Worm (Caenorhabditis elegans): ENCODE measurements around the gene kgb-2.

The kgb-2 gene

ce11 chrIV:3610987-3611386, 4.4 kb downstream of the kgb-2 start:
- TF ChIP-seq fkh-3 (tag; optimal IDR thresholded peaks at IDR 0.05) (no peak), Y79H2A.3 (GFP tag; conservative IDR thresholded peaks at IDR 0.05) (no peak), cebp-2 (GFP tag; IDR thresholded peaks at IDR 0.05) (no peak), nfya-1 (tag; optimal IDR thresholded peaks at IDR 0.05; ENCODE audit: borderline replicate concordance, insufficient read depth) (no peak), atf-7 (tag; optimal IDR thresholded peaks at IDR 0.05) (no peak), zim-3 (tag; optimal IDR thresholded peaks at IDR 0.05) (no peak)

ce11 chrIV:3611845-3612244, 5.3 kb downstream of the kgb-2 start:
- TF ChIP-seq tbp1 (GFP tag; optimal IDR thresholded peaks at IDR 0.05) (peak; percentile 50), atf-7 (tag; optimal IDR thresholded peaks at IDR 0.05) (peak; percentile 53), ztf-26 (tag; optimal IDR thresholded peaks at IDR 0.05) (no peak), tbx-9 (tag; optimal IDR thresholded peaks at IDR 0.05; ENCODE audit: borderline replicate concordance) (no peak), tlf-1 (GFP tag; optimal IDR thresholded peaks at IDR 0.05) (peak; percentile 82), rcor-1 (GFP tag; IDR thresholded peaks at IDR 0.05) (no peak), C06A6.2 (GFP tag; conservative IDR thresholded peaks at IDR 0.05) (0 out of 2 replicates have a peak, but pooled peaks have one; percentile 12), zim-3 (tag; optimal IDR thresholded peaks at IDR 0.05) (no peak), sdz-38 (tag; optimal IDR thresholded peaks at IDR 0.05) (no peak), let-607 (tag; optimal IDR thresholded peaks at IDR 0.05) (peak; percentile 74 to 82), F37B4.10 (GFP tag; IDR thresholded peaks at IDR 0.05) (no peak), sptf-2 (GFP tag; optimal IDR thresholded peaks at IDR 0.05) (peak; percentile 44), ztf-18 (tag; optimal IDR thresholded peaks at IDR 0.05) (no peak), nfya-1 (tag; optimal IDR thresholded peaks at IDR 0.05; ENCODE audit: borderline replicate concordance, insufficient read depth) (no peak), hmg-1.2 (GFP tag; IDR thresholded peaks at IDR 0.05) (peak; percentile 40; the same call in 1 of the 2 replicates), Y67H2A.10 (GFP tag; conservative IDR thresholded peaks at IDR 0.05) (no peak), ekl-4 (GFP tag; IDR thresholded peaks at IDR 0.05) (no peak), mxl-1 (tag; optimal IDR thresholded peaks at IDR 0.05) (no peak), egl-44 (GFP tag; IDR thresholded peaks at IDR 0.05) (peak; percentile 55; the same call in 1 of the 2 replicates), F55B11.4 (tag; optimal IDR thresholded peaks at IDR 0.05; ENCODE audit: borderline replicate concordance, insufficient read depth) (no peak), rec-8 (tag; optimal IDR thresholded peaks at IDR 0.05) (no peak), bed-2 (GFP tag; IDR thresholded peaks at IDR 0.05) (no peak), ets-4 (GFP tag; optimal IDR thresholded peaks at IDR 0.05) (peak; percentile 95), F23B12.7 (tag; optimal IDR thresholded peaks at IDR 0.05; ENCODE audit: insufficient read depth) (no peak), pha-4 (tag; optimal IDR thresholded peaks at IDR 0.05) (peak; percentile 52), K11D2.4 (GFP tag; IDR thresholded peaks at IDR 0.05) (0 out of 2 replicates have a peak, but pooled peaks have one; percentile 53), nhr-120 (GFP tag; IDR thresholded peaks at IDR 0.05) (no peak), F22D6.2 (tag; optimal IDR thresholded peaks at IDR 0.05) (peak; percentile 47), Y53G8AR.9 (GFP tag; conservative IDR thresholded peaks at IDR 0.05) (0 out of 2 replicates have a peak, but pooled peaks have one; percentile 43), chd-7 (tag; optimal IDR thresholded peaks at IDR 0.05) (peak; percentile 59), ceh-91 (GFP tag; IDR thresholded peaks at IDR 0.05) (no peak), snpc-1.3 (tag; optimal IDR thresholded peaks at IDR 0.05; ENCODE audit: insufficient read depth) (no peak), egrh-3 (GFP tag; IDR thresholded peaks at IDR 0.05) (0 out of 2 replicates have a peak, but pooled peaks have one; percentile 33), cebp-2 (GFP tag; IDR thresholded peaks at IDR 0.05) (no peak), ceh-100 (GFP tag; IDR thresholded peaks at IDR 0.05) (no peak), gei-17 (GFP tag; optimal IDR thresholded peaks at IDR 0.05) (no peak), egl-18 (GFP tag; IDR thresholded peaks at IDR 0.05) (no peak), Y79H2A.3 (GFP tag; conservative IDR thresholded peaks at IDR 0.05) (no peak), mel-28 (tag; optimal IDR thresholded peaks at IDR 0.05; ENCODE audit: borderline replicate concordance) (no peak), lin-40 (tag; optimal IDR thresholded peaks at IDR 0.05) (peak; percentile 23), lin-54 (GFP tag; optimal IDR thresholded peaks at IDR 0.05) (peak; percentile 32), C17E4.6 (GFP tag; IDR thresholded peaks at IDR 0.05) (no peak), die-1 (tag; optimal IDR thresholded peaks at IDR 0.05) (no peak), madf-6 (GFP tag; IDR thresholded peaks at IDR 0.05) (no peak)

Measured in whole organism, young adult.